Fruit fly (Drosophila melanogaster) whole organism, embryonic: ENCODE results near the gene Pcd.

ENCODE experiments used
- Antp ChIP-seq: fragments of 200-800 bp; sonication (Bioruptor generic); optimal IDR thresholded peaks from 3 replicates; lab custom pipeline; 2016; ENCODE audit warnings: missing biosample characterization, missing genetic modification characterization
- Asciz ChIP-seq: fragments of 200-800 bp; sonication (Bioruptor generic); optimal IDR thresholded peaks from 2 replicates; lab custom pipeline; 2017; ENCODE audit warnings: missing biosample characterization, mild to moderate bottlenecking, missing genetic modification characterization, missing genetic modification reagents
- CG12104 ChIP-seq: fragments of 200-800 bp; sonication (Bioruptor generic); optimal IDR thresholded peaks from 3 replicates; lab custom pipeline; 2016; ENCODE audit warnings: missing biosample characterization, missing genetic modification characterization
- CG12769 ChIP-seq: fragments of 200-800 bp; sonication (Bioruptor generic); optimal IDR thresholded peaks from 2 replicates; lab custom pipeline; 2019; ENCODE audit warnings: missing biosample characterization, mild to moderate bottlenecking, missing genetic modification characterization, moderate library complexity
- CG13296 ChIP-seq: fragments of 200-800 bp; sonication (Bioruptor generic); optimal IDR thresholded peaks from 3 replicates; lab custom pipeline; 2018; ENCODE audit warnings: missing biosample characterization, mild to moderate bottlenecking, missing genetic modification characterization
- CG14014 ChIP-seq: fragments of 200-800 bp; sonication (Bioruptor generic); IDR thresholded peaks from 2 replicates; pipeline ENCODE4 v1.3.6; 2022; ENCODE audit warnings: missing biosample characterization, missing genetic modification characterization
- CG15514 ChIP-seq: fragments of 200-800 bp; sonication (Bioruptor generic); optimal IDR thresholded peaks from 3 replicates; lab custom pipeline; 2017; ENCODE audit warnings: missing biosample characterization, missing genetic modification characterization, mild to moderate bottlenecking, moderate library complexity, missing genetic modification reagents
- CG17359 ChIP-seq: fragments of 200-800 bp; sonication (Bioruptor generic); optimal IDR thresholded peaks from 3 replicates; lab custom pipeline; 2018; ENCODE audit warnings: missing biosample characterization, mild to moderate bottlenecking, missing genetic modification characterization, moderate library complexity
- CG17912 ChIP-seq: fragments of 200-800 bp; sonication (Bioruptor generic); optimal IDR thresholded peaks from 2 replicates; lab custom pipeline; 2018; ENCODE audit warnings: missing biosample characterization, mild to moderate bottlenecking, missing genetic modification characterization
- CG2116 ChIP-seq: fragments of 200-800 bp; sonication (Bioruptor generic); optimal IDR thresholded peaks from 3 replicates; lab custom pipeline; 2018; ENCODE audit warnings: missing biosample characterization, mild to moderate bottlenecking, missing genetic modification characterization
- CG32767 ChIP-seq: fragments of 200-800 bp; sonication (Bioruptor generic); IDR thresholded peaks from 2 replicates; pipeline ENCODE4 v1.3.6; 2022; ENCODE audit warnings: missing biosample characterization, missing genetic modification characterization
- CG4424 ChIP-seq: fragments of 200-800 bp; sonication (Bioruptor generic); optimal IDR thresholded peaks from 3 replicates; lab custom pipeline; 2016; ENCODE audit warnings: missing biosample characterization, missing genetic modification characterization
- CG6689 ChIP-seq: fragments of 200-800 bp; sonication (Bioruptor generic); IDR thresholded peaks from 2 replicates; pipeline ENCODE4 v1.3.6; 2022; ENCODE audit warnings: missing biosample characterization, missing genetic modification characterization
- CG6854 ChIP-seq: fragments of 200-800 bp; sonication (Bioruptor generic); optimal IDR thresholded peaks from 3 replicates; lab custom pipeline; 2017; ENCODE audit warnings: missing biosample characterization, mild to moderate bottlenecking, missing genetic modification characterization
- CG8924 ChIP-seq: fragments of 200-800 bp; optimal IDR thresholded peaks from 3 replicates; lab custom pipeline; 2019; ENCODE audit warnings: missing biosample characterization, mild to moderate bottlenecking, missing genetic modification characterization, moderate library complexity
- CrebB ChIP-seq: fragments of 200-800 bp; sonication (Bioruptor generic); optimal IDR thresholded peaks from 3 replicates; lab custom pipeline; 2018; ENCODE audit warnings: missing biosample characterization, mild to moderate bottlenecking, missing genetic modification characterization
- D19B ChIP-seq: fragments of 200-800 bp; sonication (Bioruptor generic); optimal IDR thresholded peaks from 2 replicates; lab custom pipeline; 2017; ENCODE audit warnings: missing biosample characterization, mild to moderate bottlenecking, missing genetic modification characterization
- Dref ChIP-seq: fragments of 200-800 bp; sonication (Bioruptor generic); IDR thresholded peaks from 2 replicates; pipeline ENCODE4 v1.3.6; 2022; ENCODE audit warnings: missing biosample characterization, missing genetic modification characterization
- Fer1 ChIP-seq: fragments of 200-800 bp; sonication (Bioruptor generic); optimal IDR thresholded peaks from 2 replicates; lab custom pipeline; 2017; ENCODE audit warnings: missing biosample characterization, mild to moderate bottlenecking, missing genetic modification characterization
- Fer3 ChIP-seq: fragments of 200-800 bp; sonication (Bioruptor generic); optimal IDR thresholded peaks from 2 replicates; lab custom pipeline; 2018; ENCODE audit warnings: missing biosample characterization, mild to moderate bottlenecking, missing genetic modification characterization, moderate library complexity
- Gug ChIP-seq: fragments of 200-800 bp; sonication (Bioruptor generic); IDR thresholded peaks from 4 replicates; pipeline ENCODE4 v1.3.6; 2022; ENCODE audit warnings: missing biosample characterization, missing genetic modification characterization
- Hand ChIP-seq: fragments of 200-800 bp; sonication (Bioruptor generic); optimal IDR thresholded peaks from 2 replicates; lab custom pipeline; 2017; ENCODE audit warnings: mild to moderate bottlenecking, missing biosample characterization, missing genetic modification reagents, missing genetic modification characterization
- Hr78 ChIP-seq, 2 experiments: fragments of 200-800 bp in 1 of 2; fragments of >200 bp in 1 of 2; sonication (Bioruptor generic) in 1 of 2; optimal IDR thresholded peaks; 2 replicates each; lab custom pipeline; 2017 to 2019; ENCODE audit warnings: missing biosample characterization in 2 of 2, missing genetic modification characterization in 2 of 2, mild to moderate bottlenecking in 1 of 2, moderate library complexity in 1 of 2
- Lim3 ChIP-seq: fragments of 200-800 bp; sonication (Bioruptor generic); IDR thresholded peaks from 2 replicates; pipeline ENCODE4 v1.3.6; 2022; ENCODE audit warnings: missing biosample characterization, missing genetic modification characterization
- MESR4 ChIP-seq: fragments of 200-800 bp; sonication (Bioruptor generic); optimal IDR thresholded peaks from 2 replicates; lab custom pipeline; 2018; ENCODE audit warnings: missing biosample characterization, mild to moderate bottlenecking, missing genetic modification characterization, moderate library complexity
- Mrtf ChIP-seq: fragments of 200-800 bp; sonication (Bioruptor generic); IDR thresholded peaks from 3 replicates; pipeline ENCODE4 v1.3.6; 2022; ENCODE audit warnings: missing biosample characterization, missing genetic modification characterization
- Neu2 ChIP-seq: fragments of 200-800 bp; sonication (Bioruptor generic); optimal IDR thresholded peaks from 3 replicates; lab custom pipeline; 2016; ENCODE audit warnings: missing biosample characterization, missing genetic modification characterization, borderline replicate concordance
- Sox102F ChIP-seq: fragments of 200-800 bp; sonication (Bioruptor generic); optimal IDR thresholded peaks from 2 replicates; lab custom pipeline; 2018; ENCODE audit warnings: missing biosample characterization, mild to moderate bottlenecking, missing genetic modification characterization, moderate library complexity
- Sry-δ ChIP-seq: fragments of 200-800 bp; sonication (Bioruptor generic); optimal IDR thresholded peaks from 2 replicates; lab custom pipeline; 2016; ENCODE audit warnings: missing biosample characterization, missing genetic modification characterization
- al ChIP-seq: fragments of 200-800 bp; sonication (Bioruptor generic); IDR thresholded peaks from 2 replicates; pipeline ENCODE4 v1.3.6; 2022; ENCODE audit warnings: missing biosample characterization, missing genetic modification characterization
- amos ChIP-seq: fragments of 200-800 bp; sonication (Bioruptor generic); IDR thresholded peaks from 2 replicates; pipeline ENCODE4 v1.3.6; 2022; ENCODE audit warnings: missing biosample characterization, missing genetic modification characterization; ENCODE audit not compliant: partially characterized antibody
- bcd ChIP-seq: fragments of 200-800 bp; sonication (Bioruptor generic); optimal IDR thresholded peaks from 2 replicates; lab custom pipeline; 2017; ENCODE audit warnings: missing biosample characterization, mild to moderate bottlenecking, missing genetic modification characterization
- bsh ChIP-seq, 2 experiments: fragments of 200-800 bp; sonication (Bioruptor generic); optimal IDR thresholded peaks; 2 replicates each; lab custom pipeline; 2017 to 2018; ENCODE audit warnings: mild to moderate bottlenecking in 2 of 2, missing biosample characterization in 2 of 2, missing genetic modification characterization in 2 of 2, moderate library complexity in 1 of 2
- cas ChIP-seq: fragments of 200-800 bp; sonication (Bioruptor generic); IDR thresholded peaks from 2 replicates; pipeline ENCODE4 v1.3.6; 2022; ENCODE audit warnings: missing biosample characterization, missing genetic modification characterization
- caup ChIP-seq: fragments of 200-800 bp; sonication (Bioruptor generic); optimal IDR thresholded peaks from 3 replicates; lab custom pipeline; 2017; ENCODE audit warnings: missing biosample characterization, mild to moderate bottlenecking, missing genetic modification characterization, moderate library complexity; ENCODE audit not compliant: severe bottlenecking
- cwo ChIP-seq: fragments of 200-800 bp; sonication (Bioruptor generic); optimal IDR thresholded peaks from 3 replicates; lab custom pipeline; 2017; ENCODE audit warnings: missing biosample characterization, missing genetic modification characterization, mild to moderate bottlenecking, moderate library complexity, missing genetic modification reagents
- danr ChIP-seq: fragments of 200-800 bp; sonication (Bioruptor generic); IDR thresholded peaks from 2 replicates; pipeline ENCODE4 v1.3.6; 2022; ENCODE audit warnings: missing biosample characterization, missing genetic modification characterization
- dmrt99B ChIP-seq: fragments of 200-800 bp; sonication (Bioruptor generic); optimal IDR thresholded peaks from 2 replicates; lab custom pipeline; 2018; ENCODE audit warnings: missing biosample characterization, mild to moderate bottlenecking, missing genetic modification characterization, moderate library complexity
- ewg ChIP-seq: fragments of 200-800 bp; sonication (Bioruptor generic); optimal IDR thresholded peaks from 3 replicates; lab custom pipeline; 2017; ENCODE audit warnings: mild to moderate bottlenecking, missing biosample characterization, missing genetic modification reagents, missing genetic modification characterization
- fd3F ChIP-seq: fragments of 200-800 bp; sonication (Bioruptor generic); optimal IDR thresholded peaks from 2 replicates; lab custom pipeline; 2018; ENCODE audit warnings: missing biosample characterization, mild to moderate bottlenecking, missing genetic modification characterization, moderate library complexity
- gsb ChIP-seq: fragments of 200-800 bp; sonication (Bioruptor generic); IDR thresholded peaks from 2 replicates; pipeline ENCODE4 v1.3.6; 2022; ENCODE audit warnings: missing biosample characterization, missing genetic modification characterization
- her ChIP-seq: fragments of 200-800 bp; sonication (Bioruptor generic); optimal IDR thresholded peaks from 2 replicates; lab custom pipeline; 2016; ENCODE audit warnings: missing biosample characterization, missing genetic modification characterization
- kay ChIP-seq: fragments of 200-800 bp; sonication (Bioruptor generic); optimal IDR thresholded peaks from 2 replicates; lab custom pipeline; 2016; ENCODE audit warnings: missing biosample characterization, missing genetic modification characterization
- ken ChIP-seq: fragments of 200-800 bp; sonication (Bioruptor generic); IDR thresholded peaks from 3 replicates; pipeline ENCODE4 v1.3.6; 2022; ENCODE audit warnings: missing biosample characterization, missing genetic modification characterization
- lmd ChIP-seq: fragments of 200-800 bp; sonication (Bioruptor generic); IDR thresholded peaks from 2 replicates; pipeline ENCODE4 v1.3.6; 2022; ENCODE audit warnings: missing biosample characterization, missing genetic modification characterization
- otp ChIP-seq: fragments of 200-800 bp; sonication (Bioruptor generic); IDR thresholded peaks from 3 replicates; pipeline ENCODE4, ENCODE4 v1.3.6; 2022; ENCODE audit warnings: missing biosample characterization, missing genetic modification characterization
- rib ChIP-seq: fragments of 200-800 bp; sonication (Bioruptor generic); IDR thresholded peaks from 2 replicates; pipeline ENCODE4 v1.3.6; 2022; ENCODE audit warnings: missing biosample characterization, missing genetic modification characterization
- tio ChIP-seq: fragments of 200-800 bp; sonication (Bioruptor generic); optimal IDR thresholded peaks from 2 replicates; lab custom pipeline; 2017; ENCODE audit warnings: missing biosample characterization, missing genetic modification characterization, inconsistent platforms
- ttk ChIP-seq: fragments of 200-800 bp; sonication (Bioruptor generic); IDR thresholded peaks from 2 replicates; pipeline ENCODE4 v2.1.2; 2022; ENCODE audit warnings: missing biosample characterization, missing genetic modification characterization
- yki ChIP-seq: fragments of >200 bp; optimal IDR thresholded peaks from 3 replicates; lab custom pipeline; 2018

The Pcd gene

dm6 chr3R:29736678-29737093, 13.7 kb downstream of the Pcd start, which contains the start of the genes CG7601 and CIA30 (continued):
- peak; percentile 91 to 96 for TF ChIP-seq bsh (GFP tag; optimal IDR thresholded peaks at IDR 0.05; lab: Kevin White, UChicago)
- peak; percentile 95 for TF ChIP-seq Asciz (GFP tag; lab: Kevin White, UChicago)
- TF ChIP-seq CG4424 (GFP tag; lab: Kevin White, UChicago) = peak; percentile 99
- peak; percentile 98 for TF ChIP-seq CG17359 (tag; lab: Kevin White, UChicago)
- TF ChIP-seq yki = no peak
- peak; percentile 100 for TF ChIP-seq lmd (GFP tag; lab: Robert Waterston, UW)
- no peak; the same call in 1 of the 2 replicates for TF ChIP-seq amos
- peak; percentile 99 for TF ChIP-seq Fer3 (tag; lab: Kevin White, UChicago)
- TF ChIP-seq Dref (GFP tag; lab: Robert Waterston, UW) = peak; percentile 61
- TF ChIP-seq ewg (GFP tag; lab: Kevin White, UChicago) = peak; percentile 90
- peak; percentile 100 for TF ChIP-seq Gug (GFP tag; lab: Robert Waterston, UW)
- peak; percentile 100 for TF ChIP-seq al (GFP tag; lab: Robert Waterston, UW)
- TF ChIP-seq Sox102F (GFP tag; lab: Kevin White, UChicago) = peak; percentile 96
- peak; percentile 96 for TF ChIP-seq tio (GFP tag; lab: Kevin White, UChicago)
- peak; percentile 97 for TF ChIP-seq CG8924
- peak in 1 of 2 experiments; percentile 94 for TF ChIP-seq Hr78 (GFP tag; optimal IDR thresholded peaks at IDR 0.05; lab: Kevin White, UChicago)
- TF ChIP-seq Mrtf = peak; percentile 100
- peak; percentile 80 for TF ChIP-seq CG2116 (GFP tag; lab: Kevin White, UChicago)
- TF ChIP-seq MESR4 (GFP tag; lab: Kevin White, UChicago) = peak; percentile 55
- peak; percentile 91 for TF ChIP-seq Hand (GFP tag; lab: Kevin White, UChicago)
- TF ChIP-seq kay (GFP tag; lab: Kevin White, UChicago) = peak; percentile 98
- TF ChIP-seq her (GFP tag; lab: Kevin White, UChicago) = peak; percentile 97
- TF ChIP-seq dmrt99B (tag; lab: Kevin White, UChicago) = peak; percentile 97
- peak; percentile 100 for TF ChIP-seq ttk (GFP tag; lab: Robert Waterston, UW)
- TF ChIP-seq fd3F (GFP tag; lab: Kevin White, UChicago) = peak; percentile 96
- TF ChIP-seq CG14014 (GFP tag; lab: Robert Waterston, UW) = peak; percentile 100
- peak; percentile 97 for TF ChIP-seq cwo (GFP tag; lab: Kevin White, UChicago)
- TF ChIP-seq Neu2 (GFP tag; lab: Kevin White, UChicago) = peak; percentile 94
- TF ChIP-seq cas (GFP tag; lab: Robert Waterston, UW) = peak; percentile 100
- peak; percentile 97 for TF ChIP-seq Fer1 (GFP tag; lab: Kevin White, UChicago)
- peak; percentile 100 for TF ChIP-seq otp (GFP tag; lab: Robert Waterston, UW)
- TF ChIP-seq CG17912 (GFP tag; lab: Kevin White, UChicago) = peak; percentile 87
- TF ChIP-seq caup (GFP tag; lab: Kevin White, UChicago) = peak; percentile 98
- TF ChIP-seq CG13296 (GFP tag; lab: Kevin White, UChicago) = peak; percentile 97
- peak; percentile 99 for TF ChIP-seq Antp
- TF ChIP-seq CG32767 (GFP tag; lab: Robert Waterston, UW) = peak; percentile 99
- peak; percentile 100 for TF ChIP-seq Lim3 (GFP tag; lab: Robert Waterston, UW)
- peak; percentile 99 for TF ChIP-seq rib (GFP tag; lab: Robert Waterston, UW)
- peak; percentile 100 for TF ChIP-seq gsb
- TF ChIP-seq CG6689 (GFP tag; lab: Robert Waterston, UW) = peak; percentile 100
- TF ChIP-seq danr (GFP tag; lab: Robert Waterston, UW) = peak; percentile 100
- TF ChIP-seq D19B (GFP tag; lab: Kevin White, UChicago) = peak; percentile 93
- peak; percentile 98 for TF ChIP-seq CG12104 (GFP tag; lab: Kevin White, UChicago)
- TF ChIP-seq CG15514 = peak; percentile 93
- peak; percentile 99 for TF ChIP-seq bcd
- TF ChIP-seq CG6854 = peak; percentile 94
- TF ChIP-seq ken (GFP tag; lab: Robert Waterston, UW) = peak; percentile 100
- peak; percentile 82 for TF ChIP-seq Sry-δ (GFP tag; lab: Kevin White, UChicago)
- TF ChIP-seq CG12769 = peak; percentile 21
- peak; percentile 93 for TF ChIP-seq CrebB (tag; lab: Kevin White, UChicago)
